Worm (Caenorhabditis elegans): ENCODE measurements around the gene amph-1.

The amph-1 gene

DNA sequence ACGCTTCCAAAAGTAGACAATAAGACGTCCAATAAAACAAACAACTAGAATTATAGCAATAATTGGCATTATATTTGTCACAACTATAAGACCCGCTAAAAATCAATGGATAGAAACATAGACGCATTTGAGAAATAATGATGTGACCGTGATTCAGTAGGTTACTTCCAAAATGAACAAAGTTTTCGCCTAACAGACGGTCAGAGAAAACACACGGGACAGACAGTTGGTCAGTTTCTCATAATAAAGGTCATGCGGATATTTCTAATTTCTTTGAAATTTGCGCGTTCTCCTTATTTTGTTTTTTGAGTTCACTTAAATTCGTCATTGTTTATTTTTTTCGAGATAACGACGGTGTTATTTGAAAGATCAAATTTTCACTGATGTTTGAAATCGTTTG is 16.1 kb downstream of the amph-1 start:
- TF ChIP-seq unc-62 (GFP tag; optimal IDR thresholded peaks at IDR 0.05) = no peak

DNA sequence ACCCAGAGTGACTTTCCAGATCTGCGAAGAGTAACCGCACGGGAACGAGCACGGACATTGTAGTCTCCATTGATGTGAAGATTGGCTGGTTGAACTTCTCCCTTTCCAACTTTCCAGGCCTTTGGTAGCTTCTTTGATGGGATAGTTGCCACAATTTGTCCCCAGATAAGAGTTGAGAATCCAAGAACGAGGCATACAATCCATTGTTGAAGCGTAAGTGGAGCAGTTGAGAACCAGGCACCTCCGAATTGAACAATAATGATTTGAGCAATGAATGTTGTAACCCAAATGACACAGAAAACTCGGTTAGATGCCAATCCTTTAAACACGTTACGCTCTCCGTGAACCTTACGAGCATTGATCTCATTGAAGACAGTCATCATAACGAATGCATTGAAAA is 20.6 kb downstream of the amph-1 start:
- no peak for TF ChIP-seq unc-62 (GFP tag; optimal IDR thresholded peaks at IDR 0.05)

DNA sequence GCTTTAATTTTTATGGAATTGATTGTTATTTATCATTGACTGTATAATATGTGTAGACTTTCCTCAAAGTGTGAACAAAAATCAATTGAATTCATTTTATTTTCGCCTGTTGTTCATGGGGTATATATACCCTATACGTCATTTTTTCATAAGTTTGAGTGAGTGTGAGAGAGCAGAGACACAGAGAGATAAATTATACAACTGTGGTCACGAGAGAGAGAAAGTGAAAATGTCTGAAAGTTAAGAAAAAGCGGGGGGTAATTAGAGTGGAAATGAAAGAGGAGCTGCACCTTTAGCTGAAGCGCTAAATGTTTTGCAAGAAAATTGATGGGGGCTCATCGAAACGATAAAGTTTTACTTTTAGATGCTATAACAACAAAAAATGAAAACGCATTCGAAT is 21.8 kb downstream of the amph-1 start:
- TF ChIP-seq unc-62 (GFP tag; optimal IDR thresholded peaks at IDR 0.05) = no peak

DNA sequence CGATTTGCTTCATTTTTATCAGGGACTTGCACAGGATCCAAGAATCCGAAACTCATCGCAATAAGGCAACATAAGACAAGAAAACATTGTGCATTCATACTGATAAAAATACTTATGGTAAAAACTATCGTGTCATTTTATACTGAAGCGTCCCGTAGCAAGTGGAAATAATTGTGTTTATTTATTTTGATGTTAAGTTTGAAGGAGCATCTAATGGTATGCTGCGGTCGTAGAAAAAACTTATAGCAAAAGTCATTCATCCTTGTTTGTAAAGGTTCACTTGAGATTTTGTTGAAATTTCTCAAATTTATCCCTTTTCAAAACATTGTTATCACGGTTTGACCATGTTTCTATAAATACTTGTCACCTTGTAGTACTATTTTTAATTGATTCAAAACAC is 22.7 kb downstream of the amph-1 start, which contains the start of gene W09C2.10:
Gene W09C2.10, minus strand, starts transcription at position 101 of the 400 bp plus-strand sequence.
- TF ChIP-seq unc-62 (GFP tag; optimal IDR thresholded peaks at IDR 0.05) = no peak

DNA sequence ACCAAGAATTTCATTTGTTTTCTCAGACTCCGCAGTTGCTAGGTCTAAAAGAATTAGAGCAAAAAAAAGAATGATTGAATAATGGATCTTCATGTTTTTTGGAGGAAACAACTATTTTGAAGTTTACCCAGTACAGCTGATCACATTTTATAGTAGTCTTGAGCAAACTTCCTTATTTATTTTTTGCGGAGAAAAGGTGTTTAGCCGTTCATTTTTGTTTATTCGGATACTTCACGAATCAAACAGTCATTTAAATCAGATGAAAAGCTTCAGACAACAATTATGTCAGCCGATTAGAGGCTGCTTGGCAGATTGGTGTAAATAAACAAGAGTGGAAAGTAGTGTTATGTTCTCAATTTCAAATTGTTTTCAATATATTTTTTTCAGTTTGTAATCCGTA is 23.4 kb downstream of the amph-1 start, which contains the start of gene W09C2.8:
Gene W09C2.8, minus strand, starts transcription at position 101 of the 400 bp plus-strand sequence.
- TF ChIP-seq unc-62 (GFP tag; optimal IDR thresholded peaks at IDR 0.05) = no peak

DNA sequence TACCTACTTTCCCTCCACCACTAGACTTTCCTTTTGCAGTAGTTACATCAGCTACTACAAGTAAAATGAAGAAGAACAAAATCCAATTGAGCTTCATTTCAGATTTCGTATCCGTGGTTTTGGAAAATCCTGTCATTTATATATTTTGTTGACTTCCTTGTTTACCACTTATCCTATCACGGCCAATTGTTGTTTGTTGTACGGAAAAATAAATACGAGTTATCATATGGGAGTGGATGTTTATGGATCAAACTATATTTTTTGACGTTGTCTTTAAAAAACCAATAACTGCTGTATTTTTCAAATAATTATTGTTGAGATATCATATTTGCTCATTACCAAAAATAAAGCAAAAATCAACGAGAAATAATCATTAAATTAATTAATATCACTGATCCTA is 24.4 kb downstream of the amph-1 start, which contains the start of gene W09C2.9:
Gene W09C2.9, minus strand, starts transcription at position 101 of the 400 bp plus-strand sequence.
- TF ChIP-seq unc-62 (GFP tag; optimal IDR thresholded peaks at IDR 0.05) = no peak

DNA sequence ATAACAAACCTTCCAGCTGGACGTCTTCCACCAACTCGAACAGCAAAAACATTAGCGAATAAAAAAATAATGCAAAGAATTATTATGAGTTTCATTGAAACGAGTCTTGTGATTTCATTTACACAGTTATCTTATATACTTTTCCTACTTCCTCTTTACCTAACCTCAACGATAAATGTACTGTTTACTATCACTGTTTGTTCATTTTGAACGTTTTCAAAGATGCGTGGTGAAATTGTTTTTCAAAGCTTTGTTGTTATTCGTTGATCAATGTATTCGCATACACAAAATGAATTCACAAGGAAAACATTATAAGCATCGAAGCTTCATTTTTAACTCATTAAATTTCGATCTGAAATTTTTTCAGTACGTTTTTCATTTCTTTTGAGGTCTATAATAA is 25.4 kb downstream of the amph-1 start, which contains the start of gene W09C2.7:
Gene W09C2.7, minus strand, starts transcription at position 101 of the 400 bp plus-strand sequence.
- no peak for TF ChIP-seq unc-62 (GFP tag; optimal IDR thresholded peaks at IDR 0.05)

DNA sequence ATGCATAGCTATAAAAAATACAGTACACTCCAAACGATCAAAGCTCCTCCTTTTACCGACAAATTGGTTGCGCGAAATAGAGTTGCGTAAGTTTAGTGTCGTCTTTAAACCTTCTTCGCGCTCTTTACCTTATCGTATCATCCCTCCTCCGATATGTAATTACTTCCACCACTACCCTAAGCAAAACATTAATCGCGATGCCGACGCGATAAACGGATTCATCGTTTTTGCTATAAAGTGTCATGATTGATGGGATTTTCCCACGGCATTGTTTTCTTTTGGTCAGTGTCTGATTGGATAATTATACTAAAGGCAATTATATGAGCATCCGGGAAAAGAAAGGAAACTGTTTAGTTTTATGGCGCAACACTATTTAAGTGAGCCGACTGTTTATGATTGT is 28.8 kb downstream of the amph-1 start:
- TF ChIP-seq unc-62 (GFP tag; optimal IDR thresholded peaks at IDR 0.05) = no peak

DNA sequence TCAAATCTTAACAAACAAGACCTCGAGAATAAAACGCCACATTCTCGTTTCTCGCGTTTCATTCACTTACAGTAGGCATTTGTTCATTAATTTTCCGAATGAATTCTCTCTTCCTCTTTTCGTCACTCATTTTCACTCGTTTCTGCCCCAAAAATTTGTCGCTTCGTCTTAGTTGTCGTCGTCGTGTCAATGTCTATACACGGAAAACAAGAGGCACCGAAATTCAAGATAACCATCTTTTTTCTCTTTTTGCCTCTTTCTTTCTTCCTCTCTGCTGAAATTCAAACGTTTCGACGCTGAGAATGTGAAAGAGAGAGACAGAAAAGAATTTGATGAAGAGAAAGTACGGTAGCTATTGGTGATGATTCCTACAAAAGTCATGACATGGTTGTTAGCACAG is 29.7 kb downstream of the amph-1 start:
- TF ChIP-seq unc-62 (GFP tag; optimal IDR thresholded peaks at IDR 0.05) = no peak

DNA sequence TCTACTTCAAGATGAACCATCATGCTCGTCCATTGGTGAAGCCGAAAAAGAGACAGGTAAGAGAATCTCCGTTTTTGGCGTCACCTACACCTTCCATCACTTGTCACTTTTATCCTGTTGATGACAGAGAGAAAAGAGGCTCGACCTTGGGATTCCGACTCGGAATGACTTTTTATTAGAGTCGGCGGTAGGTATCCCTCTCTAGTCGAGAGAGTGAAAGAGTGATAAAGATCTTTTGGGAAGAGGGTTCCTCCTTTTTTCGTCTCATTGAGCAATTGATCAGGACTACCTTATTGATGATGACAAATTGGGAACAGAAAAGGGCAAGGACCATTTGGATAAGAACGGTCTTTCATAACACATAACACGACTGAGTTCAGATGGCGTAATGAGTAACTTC is 30.3 kb downstream of the amph-1 start:
- no peak for TF ChIP-seq unc-62 (GFP tag; optimal IDR thresholded peaks at IDR 0.05)

DNA sequence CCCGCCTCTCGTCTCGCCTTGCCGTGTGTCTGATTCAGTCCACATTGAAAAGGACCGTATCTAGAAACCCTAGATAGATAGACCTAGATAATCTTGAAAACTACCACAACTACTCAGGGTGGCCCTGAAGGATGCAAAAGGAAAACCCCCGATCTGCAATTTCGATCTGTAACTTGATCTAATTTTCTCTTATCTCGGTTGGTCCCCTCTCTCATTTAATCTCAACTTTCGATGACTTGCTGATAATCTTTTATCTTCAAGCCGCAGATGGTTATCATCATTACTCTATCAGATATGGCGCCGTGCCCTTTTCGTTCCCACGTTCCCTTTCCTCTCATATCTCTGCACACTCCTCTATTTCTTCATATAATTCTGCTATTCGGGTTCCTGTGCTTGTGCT is 32.2 kb downstream of the amph-1 start:
- TF ChIP-seq unc-62 (GFP tag; optimal IDR thresholded peaks at IDR 0.05) = no peak

DNA sequence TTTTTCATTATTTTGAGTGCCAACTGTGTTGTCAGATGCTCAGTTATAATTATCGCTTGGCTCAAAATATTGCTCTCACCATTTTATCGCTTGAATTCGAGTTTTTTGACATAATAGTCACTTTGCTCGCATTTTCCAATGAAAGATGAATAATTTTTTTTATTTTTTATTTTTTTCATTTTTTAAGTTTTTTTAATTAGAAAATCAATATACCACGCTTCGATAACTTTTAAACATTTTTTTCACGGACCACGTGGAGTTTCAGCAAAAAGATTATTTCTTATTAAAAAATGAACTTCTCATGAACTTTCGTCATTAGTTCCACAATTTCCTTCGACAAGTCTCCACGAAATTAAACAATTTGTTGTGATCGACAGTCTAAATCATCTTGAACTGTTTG is 33.0 kb downstream of the amph-1 start, which contains the start of gene elt-1:
Gene elt-1, plus strand, starts transcription at position 301 of the 400 bp plus-strand sequence.
- TF ChIP-seq unc-62 (GFP tag; optimal IDR thresholded peaks at IDR 0.05) = no peak

DNA sequence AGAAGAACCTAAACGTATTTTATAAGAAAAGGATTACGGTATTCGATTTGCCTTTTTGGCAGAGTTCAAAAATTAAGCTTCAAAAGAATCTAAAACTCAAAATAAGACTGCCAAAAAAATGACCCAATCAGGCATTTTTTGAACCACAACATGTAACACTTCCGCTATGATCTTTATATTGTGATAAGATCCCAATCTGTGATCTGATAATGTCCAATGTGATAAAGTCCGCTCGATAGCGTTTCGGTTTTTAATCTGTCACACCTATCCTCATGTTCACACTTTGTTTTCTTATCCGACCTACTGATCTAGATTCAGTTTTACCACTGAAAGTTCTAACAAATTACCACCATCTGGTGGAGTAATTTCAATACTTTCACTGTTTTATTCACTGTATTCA is 33.6 kb downstream of the amph-1 start:
- TF ChIP-seq unc-62 (GFP tag; optimal IDR thresholded peaks at IDR 0.05) = no peak

DNA sequence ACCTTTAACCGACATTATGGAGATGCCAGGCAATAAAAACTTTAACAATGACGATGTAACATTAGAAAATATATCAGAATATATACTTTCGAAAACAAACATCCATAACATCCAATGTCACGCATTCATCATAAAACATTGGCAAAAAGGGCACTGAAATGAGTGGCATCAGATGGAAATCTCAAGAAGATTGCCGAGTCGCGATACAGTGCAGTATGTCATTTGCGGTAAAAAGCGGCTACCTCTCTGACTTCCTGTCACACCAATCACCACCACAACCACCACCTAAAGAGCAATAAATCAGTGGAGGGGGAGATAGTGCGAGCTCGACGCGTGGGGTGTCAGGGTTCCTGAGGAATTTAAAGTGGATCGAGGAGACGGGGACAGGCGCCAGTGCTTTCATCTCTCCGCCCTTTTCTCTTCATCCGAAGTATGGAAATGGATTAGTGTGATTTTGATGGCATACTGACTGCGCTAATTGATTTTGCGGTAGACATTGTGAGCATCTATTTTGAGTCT is 34.5 kb downstream of the amph-1 start:
- no peak for TF ChIP-seq unc-62 (GFP tag; optimal IDR thresholded peaks at IDR 0.05)

DNA sequence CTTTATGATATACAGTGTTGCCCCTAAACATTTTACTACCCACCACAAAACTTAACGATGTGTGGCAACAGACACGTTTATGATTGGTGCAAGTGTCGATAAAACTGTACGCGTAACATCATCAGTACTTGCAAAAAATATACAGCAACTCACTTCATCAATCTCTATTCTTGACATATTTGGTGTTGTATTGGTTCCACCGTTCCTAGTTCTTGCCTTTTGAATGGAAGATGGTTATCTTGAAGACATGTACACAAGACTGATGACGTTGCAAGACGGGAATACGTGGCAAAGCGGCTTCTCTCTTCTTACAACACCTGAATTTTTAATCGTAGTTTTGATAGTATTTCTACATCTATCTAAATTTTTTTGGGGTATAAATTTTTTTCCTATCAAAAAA is 36.8 kb downstream of the amph-1 start:
- TF ChIP-seq unc-62 (GFP tag; optimal IDR thresholded peaks at IDR 0.05) = no peak

DNA sequence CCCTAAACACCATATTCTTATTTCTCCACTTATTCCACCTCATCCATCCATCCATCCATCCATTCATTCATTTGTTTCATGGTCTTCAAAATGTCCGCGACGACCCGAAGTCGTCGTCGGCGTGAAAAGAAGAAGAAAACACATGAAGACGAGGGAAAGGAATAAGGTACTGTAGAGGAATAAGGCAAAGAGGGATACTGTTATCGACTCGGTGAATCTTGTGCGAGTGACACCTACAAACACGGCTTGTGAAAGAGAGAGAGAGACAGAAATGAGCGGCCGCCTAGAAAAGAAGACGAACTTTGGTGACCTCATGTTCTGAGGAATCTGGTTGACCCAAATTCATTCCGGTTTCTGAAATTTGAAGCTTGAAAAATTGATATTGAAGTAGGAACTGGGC is 38.6 kb downstream of the amph-1 start:
- no peak for TF ChIP-seq unc-62 (GFP tag; optimal IDR thresholded peaks at IDR 0.05)

DNA sequence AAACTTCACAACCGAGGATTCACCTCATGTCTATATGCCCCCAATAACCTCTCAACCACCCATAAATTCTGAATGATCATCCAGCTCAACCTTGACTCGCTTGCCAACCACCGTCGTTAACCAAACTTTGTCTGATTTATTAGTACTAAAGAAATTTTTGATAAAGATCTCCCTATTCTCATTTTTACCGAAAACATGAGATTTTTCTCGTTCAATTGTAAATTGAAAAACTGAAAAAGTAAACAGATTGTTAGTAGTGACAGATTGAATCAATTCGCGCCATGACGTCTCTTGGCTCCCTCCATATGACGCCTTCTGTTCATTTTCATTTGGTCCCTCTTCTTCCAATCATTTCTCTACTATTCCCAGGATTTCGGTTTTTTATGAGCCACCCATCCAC is 39.7 kb downstream of the amph-1 start:
- TF ChIP-seq unc-62 (GFP tag; optimal IDR thresholded peaks at IDR 0.05) = no peak

DNA sequence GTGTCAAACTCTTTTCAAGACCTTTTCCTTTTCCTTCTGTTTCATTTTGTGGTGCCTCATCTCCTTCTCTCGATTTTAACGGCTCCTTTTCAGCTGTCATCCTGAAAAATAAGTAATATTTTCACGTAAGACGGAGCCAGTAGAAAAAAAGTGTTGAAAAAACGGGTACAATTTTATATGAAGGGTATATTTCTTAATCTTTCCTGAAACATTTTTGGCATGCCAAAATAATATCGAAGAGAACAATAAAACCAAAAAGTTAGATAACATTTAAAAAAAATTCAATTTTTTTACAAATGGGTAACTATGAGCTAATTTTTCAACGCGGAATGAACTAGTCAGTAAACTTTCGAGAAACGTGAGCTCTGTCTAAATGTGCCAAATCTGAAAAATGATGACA is 46.1 kb downstream of the amph-1 start, which contains the start of gene aat-1:
Gene aat-1, minus strand, starts transcription at position 101 of the 400 bp plus-strand sequence.
- no peak for TF ChIP-seq unc-62 (GFP tag; optimal IDR thresholded peaks at IDR 0.05)

Measured in whole organism, dauer.